Worm (Caenorhabditis elegans): ENCODE measurements around the gene C03A3.1.

C03A3.1 gene

DNA sequence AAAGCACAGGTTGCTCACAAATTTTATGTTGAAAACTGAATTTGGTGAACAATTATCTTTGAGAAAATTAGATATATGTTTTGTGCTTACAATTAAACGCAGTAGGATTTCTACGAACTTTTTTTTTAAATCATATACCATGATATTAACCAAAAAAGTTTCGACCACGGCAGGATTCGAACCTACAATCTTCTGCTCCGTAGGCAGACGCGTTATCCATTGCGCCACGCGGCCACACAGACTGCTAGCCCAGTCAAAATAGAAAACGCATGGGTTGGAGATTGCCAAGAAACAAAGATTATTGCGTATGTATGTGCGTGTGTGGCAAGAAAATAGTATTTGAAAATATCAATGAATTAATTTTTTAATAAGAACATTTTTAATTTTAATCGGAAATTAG is 4.7 kb upstream of the C03A3.1 start (continued):
- TF ChIP-seq vab-15 (tag; optimal IDR thresholded peaks at IDR 0.05): no peak
- no peak for TF ChIP-seq F16B12.6 (tag; optimal IDR thresholded peaks at IDR 0.05)
- no peak for TF ChIP-seq pag-3 (tag; optimal IDR thresholded peaks at IDR 0.05; ENCODE audit: borderline replicate concordance, insufficient read depth)
- peak; percentile 27 for TF ChIP-seq egl-13 (tag; optimal IDR thresholded peaks at IDR 0.05)
- no peak for TF ChIP-seq ceh-90 (tag; optimal IDR thresholded peaks at IDR 0.05)
- TF ChIP-seq skn-1 (tag; optimal IDR thresholded peaks at IDR 0.05): peak; percentile 52
- no peak for TF ChIP-seq nhr-28 (tag; optimal IDR thresholded peaks at IDR 0.05)
- no peak for TF ChIP-seq aly-2 (tag; optimal IDR thresholded peaks at IDR 0.05)
- no peak for TF ChIP-seq aha-1 (tag; optimal IDR thresholded peaks at IDR 0.05)
- TF ChIP-seq zag-1 (tag; optimal IDR thresholded peaks at IDR 0.05): no peak
- TF ChIP-seq snu-23 (GFP tag; optimal IDR thresholded peaks at IDR 0.05): peak; percentile 81
- TF ChIP-seq fkh-10 (GFP tag; optimal IDR thresholded peaks at IDR 0.05): no peak
- peak; percentile 68 for TF ChIP-seq lin-14 (GFP tag; optimal IDR thresholded peaks at IDR 0.05)
- TF ChIP-seq unc-86 (tag; optimal IDR thresholded peaks at IDR 0.05): no peak
- peak; percentile 43; the same call in 1 of the 2 replicates for TF ChIP-seq ceh-88 (GFP tag; IDR thresholded peaks at IDR 0.05)
- TF ChIP-seq mdl-1 (tag; optimal IDR thresholded peaks at IDR 0.05): peak in 1 of 2 experiments; percentile 60
- no peak for TF ChIP-seq pqm-1 (tag; optimal IDR thresholded peaks at IDR 0.05)
- peak; percentile 43 for TF ChIP-seq mep-1 (tag; optimal IDR thresholded peaks at IDR 0.05)
- no peak for TF ChIP-seq mab-9 (GFP tag; IDR thresholded peaks at IDR 0.05)
- TF ChIP-seq snpc-4 (tag; optimal IDR thresholded peaks at IDR 0.05): peak; percentile 24
- peak in 1 of 2 experiments; percentile 60 for TF ChIP-seq lin-35 (GFP tag; optimal IDR thresholded peaks at IDR 0.05)
- no peak for TF ChIP-seq unc-62 (GFP tag; optimal IDR thresholded peaks at IDR 0.05)
- TF ChIP-seq fkh-8 (tag; optimal IDR thresholded peaks at IDR 0.05): peak; percentile 55
- TF ChIP-seq fkh-4 (tag; optimal IDR thresholded peaks at IDR 0.05; ENCODE audit: borderline replicate concordance): no peak
- TF ChIP-seq hlh-17 (GFP tag; optimal IDR thresholded peaks at IDR 0.05; ENCODE audit: borderline replicate concordance): no peak
- TF ChIP-seq sox-4 (tag; optimal IDR thresholded peaks at IDR 0.05): peak; percentile 22
- peak; percentile 49 for TF ChIP-seq lir-3 (tag; optimal IDR thresholded peaks at IDR 0.05; ENCODE audit: poor library complexity)
- TF ChIP-seq nhr-71 (tag; optimal IDR thresholded peaks at IDR 0.05): peak; percentile 74
- peak; percentile 12 for TF ChIP-seq irx-1 (tag; optimal IDR thresholded peaks at IDR 0.05)
- TF ChIP-seq ceh-8 (GFP tag; optimal IDR thresholded peaks at IDR 0.05): no peak
- peak; percentile 46 for TF ChIP-seq fos-1 (tag; optimal IDR thresholded peaks at IDR 0.05)

DNA sequence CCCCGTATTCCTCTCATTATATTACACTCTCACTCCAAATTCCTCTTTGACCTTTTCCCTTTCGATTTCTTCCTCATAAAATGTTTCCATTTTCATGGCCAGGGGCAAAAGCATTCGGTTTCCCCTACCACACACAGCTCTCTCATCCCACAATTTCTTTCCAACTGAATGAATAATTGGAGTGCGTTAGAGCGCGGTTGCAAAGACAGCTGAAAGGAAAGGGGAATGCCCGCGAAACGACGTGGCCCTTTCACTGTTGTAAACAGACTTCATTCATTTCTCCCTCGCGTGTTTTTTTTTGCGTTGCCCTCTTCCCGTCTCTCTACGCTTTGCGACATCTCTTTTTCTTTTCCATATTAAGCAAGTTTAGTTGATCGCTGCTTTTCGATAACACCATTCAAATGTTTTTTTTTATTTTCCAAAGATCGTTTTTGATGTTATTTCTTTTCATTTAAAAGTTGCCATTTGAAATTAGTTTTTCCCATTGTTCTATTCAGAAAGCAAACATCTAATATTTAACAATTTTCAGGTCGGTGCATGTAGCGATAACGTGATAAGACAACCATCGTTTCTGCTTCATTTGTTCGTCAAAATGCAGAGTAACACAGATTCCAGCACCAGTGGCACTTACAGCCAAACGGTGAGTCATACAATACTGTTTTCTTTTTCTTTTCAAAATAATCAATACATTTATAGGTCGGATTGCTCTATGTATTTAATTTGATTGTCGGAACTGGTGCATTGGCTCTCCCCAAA is 5.3 kb downstream of the C03A3.1 start, which contains the start of gene C03A3.2:
C03A3.2 (plus strand) TSS at position 530 of the 756 bp plus-strand sequence.
- TF ChIP-seq nhr-19 (GFP tag; conservative IDR thresholded peaks at IDR 0.05): peak; percentile 33
- TF ChIP-seq C16A3.4 (tag; optimal IDR thresholded peaks at IDR 0.05): peak; percentile 65
- no peak for TF ChIP-seq C34B4.2 (tag; optimal IDR thresholded peaks at IDR 0.05)
- peak; percentile 50 to 72 for TF ChIP-seq efl-1 (optimal IDR thresholded peaks at IDR 0.05)
- peak; percentile 49 to 92 for TF ChIP-seq efl-1 (GFP tag; optimal IDR thresholded peaks at IDR 0.05 in 1 of 2)
- no peak for TF ChIP-seq ceh-63 (GFP tag; optimal IDR thresholded peaks at IDR 0.05)
- TF ChIP-seq xbp-1 (tag; optimal IDR thresholded peaks at IDR 0.05): peak; percentile 59
- TF ChIP-seq egl-13 (tag; optimal IDR thresholded peaks at IDR 0.05): peak; percentile 24
- peak; percentile 38 to 79 (median 61) for TF ChIP-seq dpl-1 (GFP tag; optimal IDR thresholded peaks at IDR 0.05)
- TF ChIP-seq ztf-4 (tag; optimal IDR thresholded peaks at IDR 0.05): peak; percentile 11
- peak; percentile 96 for TF ChIP-seq lin-14 (GFP tag; optimal IDR thresholded peaks at IDR 0.05)
- TF ChIP-seq hlh-4 (tag; optimal IDR thresholded peaks at IDR 0.05): no peak
- peak; percentile 67 for TF ChIP-seq fos-1 (tag; optimal IDR thresholded peaks at IDR 0.05)
- peak; percentile 14 for TF ChIP-seq skn-1 (tag; optimal IDR thresholded peaks at IDR 0.05)
- peak; percentile 54 for TF ChIP-seq lin-15B (tag; optimal IDR thresholded peaks at IDR 0.05)
- peak; percentile 5 for TF ChIP-seq elt-2 (tag; optimal IDR thresholded peaks at IDR 0.05)
- TF ChIP-seq swsn-7 (tag; optimal IDR thresholded peaks at IDR 0.05): peak; percentile 67
- no peak for TF ChIP-seq zag-1 (tag; optimal IDR thresholded peaks at IDR 0.05)
- TF ChIP-seq unc-62 (GFP tag; optimal IDR thresholded peaks at IDR 0.05): no peak
- TF ChIP-seq unc-86 (tag; optimal IDR thresholded peaks at IDR 0.05): peak; percentile 73
- peak; percentile 54 to 76 for TF ChIP-seq lsy-2 (tag; optimal IDR thresholded peaks at IDR 0.05)
- TF ChIP-seq isw-1 (GFP tag; IDR thresholded peaks at IDR 0.05): peak; percentile 22; the same call in 1 of the 2 replicates
- TF ChIP-seq rnt-1 (tag; optimal IDR thresholded peaks at IDR 0.05): peak; percentile 55
- TF ChIP-seq blmp-1 (tag; optimal IDR thresholded peaks at IDR 0.05): peak; percentile 97
- TF ChIP-seq dsc-1 (tag; optimal IDR thresholded peaks at IDR 0.05): peak; percentile 42
- peak; percentile 92 for TF ChIP-seq vab-15 (tag; optimal IDR thresholded peaks at IDR 0.05)
- TF ChIP-seq nhr-77 (tag; optimal IDR thresholded peaks at IDR 0.05): peak; percentile 26
- peak; percentile 76 for TF ChIP-seq nhr-71 (tag; optimal IDR thresholded peaks at IDR 0.05)
